Worm (Caenorhabditis elegans) whole organism, L2 larva: ENCODE data around the gene mtp-18.
A peak's percentile ranks its signal among the peaks of the same experiment; 100 is the strongest.

Experiments used
- C34F6.9 ChIP-seq: fragments of 150-350 bp; optimal IDR thresholded peaks from 2 replicates; lab custom pipeline; 2014; ENCODE audit warnings: missing biosample characterization, missing genetic modification characterization
- F13H6.1 ChIP-seq: sonication (generic microtip); optimal IDR thresholded peaks from 2 replicates; lab custom pipeline; 2016; ENCODE audit warnings: missing genetic modification characterization, missing compliant biosample characterization
- Y55F3AM.14 ChIP-seq: fragments of 200-800 bp; sonication (Bioruptor generic); optimal IDR thresholded peaks from 2 replicates; lab custom pipeline; 2018; ENCODE audit warnings: mild to moderate bottlenecking, missing genetic modification characterization, missing compliant biosample characterization
- alr-1 ChIP-seq: fragments of 150-350 bp; optimal IDR thresholded peaks from 2 replicates; lab custom pipeline; 2014; ENCODE audit warnings: missing biosample characterization, missing genetic modification characterization
- aly-2 ChIP-seq: fragments of 150-350 bp; optimal IDR thresholded peaks from 2 replicates; lab custom pipeline; 2014; ENCODE audit warnings: missing biosample characterization, missing genetic modification characterization
- ama-1 ChIP-seq: fragments of 150-350 bp; optimal IDR thresholded peaks from 2 replicates; lab custom pipeline; 2018; ENCODE audit warnings: inconsistent platforms
- blmp-1 ChIP-seq: sonication (generic microtip); optimal IDR thresholded peaks from 2 replicates; lab custom pipeline; 2017; ENCODE audit warnings: missing genetic modification characterization, mild to moderate bottlenecking, missing compliant biosample characterization, antibody characterized with exemption, moderate library complexity; ENCODE audit not compliant: insufficient read depth
- ceh-16 ChIP-seq: fragments of 150-350 bp; optimal IDR thresholded peaks from 2 replicates; lab custom pipeline; 2014; ENCODE audit warnings: missing biosample characterization, missing genetic modification characterization
- ceh-82 ChIP-seq: fragments of 150-350 bp; optimal IDR thresholded peaks from 2 replicates; lab custom pipeline; 2014; ENCODE audit warnings: missing biosample characterization, missing genetic modification characterization
- crh-2 ChIP-seq: sonication (generic microtip); optimal IDR thresholded peaks from 2 replicates; lab custom pipeline; 2017; ENCODE audit warnings: missing biosample characterization, missing genetic modification characterization
- dmd-4 ChIP-seq: sonication (generic microtip); optimal IDR thresholded peaks from 2 replicates; lab custom pipeline; 2017; ENCODE audit warnings: missing biosample characterization, missing genetic modification characterization
- egl-27 ChIP-seq: sonication (generic microtip); optimal IDR thresholded peaks from 3 replicates; lab custom pipeline; 2017; ENCODE audit warnings: missing biosample characterization, missing genetic modification reagents, missing genetic modification characterization
- elt-1 ChIP-seq: fragments of 150-350 bp; optimal IDR thresholded peaks from 2 replicates; lab custom pipeline; 2014; ENCODE audit warnings: missing biosample characterization, missing genetic modification characterization
- elt-3 ChIP-seq: sonication (generic microtip); optimal IDR thresholded peaks from 2 replicates; lab custom pipeline; 2017; ENCODE audit warnings: missing biosample characterization, missing genetic modification characterization
- fos-1 ChIP-seq: fragments of 150-350 bp; optimal IDR thresholded peaks from 2 replicates; lab custom pipeline; 2014; ENCODE audit warnings: missing biosample characterization, missing genetic modification characterization
- gmeb-1 ChIP-seq: fragments of 150-350 bp; optimal IDR thresholded peaks from 2 replicates; lab custom pipeline; 2014; ENCODE audit warnings: missing biosample characterization, missing genetic modification characterization
- lin-11 ChIP-seq: fragments of 150-350 bp; sonication (generic microtip); optimal IDR thresholded peaks from 2 replicates; lab custom pipeline; 2014; ENCODE audit warnings: missing biosample characterization, missing genetic modification characterization, inconsistent platforms, mixed read lengths
- lin-13 ChIP-seq: fragments of 150-350 bp; optimal IDR thresholded peaks from 2 replicates; lab custom pipeline; 2014; ENCODE audit warnings: missing biosample characterization, missing genetic modification reagents, missing genetic modification characterization
- lin-39 ChIP-seq: fragments of 150-350 bp; optimal IDR thresholded peaks from 2 replicates; lab custom pipeline; 2014; ENCODE audit warnings: missing biosample characterization, missing genetic modification reagents, missing genetic modification characterization
- lsy-2 ChIP-seq, 2 experiments: fragments of 150-350 bp in 1 of 2; sonication (generic microtip) in 1 of 2; optimal IDR thresholded peaks; 2 replicates each; lab custom pipeline; 2014 to 2017; ENCODE audit warnings: missing biosample characterization in 2 of 2, missing genetic modification characterization in 2 of 2
- mab-5 ChIP-seq: fragments of 150-350 bp; optimal IDR thresholded peaks from 2 replicates; lab custom pipeline; 2014; ENCODE audit warnings: missing biosample characterization, missing genetic modification characterization
- mbf-1 ChIP-seq: sonication (generic microtip); optimal IDR thresholded peaks from 2 replicates; lab custom pipeline; 2017; ENCODE audit warnings: missing biosample characterization, missing genetic modification characterization
- mdl-1 ChIP-seq, 2 experiments: fragments of 150-350 bp in 1 of 2; sonication (generic microtip) in 1 of 2; optimal IDR thresholded peaks; 2 replicates each; lab custom pipeline; 2017; ENCODE audit warnings: missing biosample characterization in 2 of 2, missing genetic modification characterization in 2 of 2
- nhr-10 ChIP-seq: sonication (generic microtip); optimal IDR thresholded peaks from 2 replicates; lab custom pipeline; 2017; ENCODE audit warnings: missing biosample characterization, missing genetic modification characterization
- nhr-11 ChIP-seq: fragments of 150-350 bp; optimal IDR thresholded peaks from 2 replicates; lab custom pipeline; 2014; ENCODE audit warnings: missing biosample characterization, missing genetic modification characterization
- nhr-12 ChIP-seq: fragments of 150-350 bp; optimal IDR thresholded peaks from 2 replicates; lab custom pipeline; 2014; ENCODE audit warnings: missing biosample characterization, missing genetic modification characterization
- nhr-129 ChIP-seq: fragments of 150-350 bp; optimal IDR thresholded peaks from 2 replicates; lab custom pipeline; 2014; ENCODE audit warnings: missing biosample characterization, missing genetic modification characterization
- nhr-21 ChIP-seq: fragments of 150-350 bp; optimal IDR thresholded peaks from 2 replicates; lab custom pipeline; 2014; ENCODE audit warnings: missing biosample characterization, missing genetic modification characterization
- nhr-23 ChIP-seq: fragments of 150-350 bp; optimal IDR thresholded peaks from 2 replicates; lab custom pipeline; 2014; ENCODE audit warnings: missing biosample characterization, missing genetic modification reagents, missing genetic modification characterization
- nhr-237 ChIP-seq: fragments of 150-350 bp; optimal IDR thresholded peaks from 2 replicates; lab custom pipeline; 2014; ENCODE audit warnings: missing biosample characterization, missing genetic modification characterization
- nhr-25 ChIP-seq: fragments of 150-350 bp; sonication (generic microtip); optimal IDR thresholded peaks from 3 replicates; lab custom pipeline; 2014; ENCODE audit warnings: missing biosample characterization, missing genetic modification characterization
- nhr-6 ChIP-seq: fragments of 150-350 bp; optimal IDR thresholded peaks from 2 replicates; lab custom pipeline; 2014; ENCODE audit warnings: missing biosample characterization, missing genetic modification characterization
- nhr-77 ChIP-seq: fragments of 150-350 bp; optimal IDR thresholded peaks from 2 replicates; lab custom pipeline; 2014; ENCODE audit warnings: missing biosample characterization, missing genetic modification characterization
- peb-1 ChIP-seq: fragments of 150-350 bp; optimal IDR thresholded peaks from 2 replicates; lab custom pipeline; 2014; ENCODE audit warnings: missing biosample characterization, missing genetic modification characterization
- sem-4 ChIP-seq: fragments of 150-350 bp; optimal IDR thresholded peaks from 2 replicates; lab custom pipeline; 2014; ENCODE audit warnings: missing biosample characterization, missing genetic modification reagents, missing genetic modification characterization
- sma-3 ChIP-seq: sonication (generic microtip); optimal IDR thresholded peaks from 2 replicates; lab custom pipeline; 2016; ENCODE audit warnings: missing genetic modification reagents, missing genetic modification characterization, missing compliant biosample characterization
- sma-9 ChIP-seq, 2 experiments: fragments of 150-350 bp in 1 of 2; sonication (generic microtip) in 1 of 2; optimal IDR thresholded peaks; 2 replicates each; lab custom pipeline; 2014 to 2016; ENCODE audit warnings: missing genetic modification characterization in 2 of 2, mild to moderate bottlenecking in 1 of 2, missing biosample characterization in 1 of 2, missing compliant biosample characterization in 1 of 2, missing genetic modification reagents in 1 of 2, moderate library complexity in 1 of 2
- snpc-4 ChIP-seq: fragments of 150-350 bp; optimal IDR thresholded peaks from 2 replicates; lab custom pipeline; 2014; ENCODE audit warnings: missing biosample characterization, missing genetic modification characterization
- unc-39 ChIP-seq: fragments of 150-350 bp; optimal IDR thresholded peaks from 2 replicates; lab custom pipeline; 2014; ENCODE audit warnings: missing biosample characterization, missing genetic modification characterization
- unc-55 ChIP-seq: fragments of 150-350 bp; sonication (generic microtip); optimal IDR thresholded peaks from 3 replicates; lab custom pipeline; 2014; ENCODE audit warnings: missing biosample characterization, missing genetic modification reagents, missing genetic modification characterization
- unc-62 ChIP-seq: fragments of 150-350 bp; optimal IDR thresholded peaks from 2 replicates; lab custom pipeline; 2014; ENCODE audit warnings: missing biosample characterization, missing genetic modification reagents, missing genetic modification characterization
- ztf-1 ChIP-seq: fragments of 200-800 bp; sonication (Bioruptor generic); conservative IDR thresholded peaks from 2 replicates; pipeline ENCODE4 v1.3.6; 2022; ENCODE audit warnings: missing genetic modification characterization, missing compliant biosample characterization
- ztf-11 ChIP-seq: sonication (generic microtip); optimal IDR thresholded peaks from 2 replicates; lab custom pipeline; 2017; ENCODE audit warnings: missing biosample characterization, missing genetic modification characterization
- ztf-4 ChIP-seq: fragments of 150-350 bp; optimal IDR thresholded peaks from 2 replicates; lab custom pipeline; 2014; ENCODE audit warnings: missing biosample characterization, missing genetic modification characterization

Gene mtp-18

DNA sequence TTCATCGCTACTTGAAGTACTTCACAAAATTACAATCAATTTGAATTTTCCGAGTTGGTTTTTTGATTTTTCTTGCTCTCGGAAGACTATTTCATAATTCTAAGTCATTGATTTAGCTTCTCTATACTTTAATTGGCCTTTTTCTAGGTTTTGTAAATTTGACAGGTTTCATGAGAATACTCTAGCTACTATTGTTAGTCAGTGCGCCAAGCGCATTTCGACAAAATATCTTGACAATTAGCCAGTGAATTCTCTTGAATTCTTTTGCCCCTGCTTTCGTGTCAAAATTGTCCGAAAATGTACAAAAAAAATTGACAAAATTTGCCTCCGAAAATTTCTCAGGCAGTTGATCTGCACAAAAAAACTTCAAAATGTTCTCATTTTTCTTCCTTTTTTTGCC lies 47.0 kb upstream of the mtp-18 start:
- peak; percentile 17 for TF ChIP-seq nhr-129 (tag; lab: Kevin White, UChicago)
- TF ChIP-seq nhr-11 (tag; lab: Kevin White, UChicago): no peak
- peak; percentile 7 for TF ChIP-seq gmeb-1 (tag; lab: Kevin White, UChicago)
- TF ChIP-seq, all 48 proteins: peak for 2

DNA sequence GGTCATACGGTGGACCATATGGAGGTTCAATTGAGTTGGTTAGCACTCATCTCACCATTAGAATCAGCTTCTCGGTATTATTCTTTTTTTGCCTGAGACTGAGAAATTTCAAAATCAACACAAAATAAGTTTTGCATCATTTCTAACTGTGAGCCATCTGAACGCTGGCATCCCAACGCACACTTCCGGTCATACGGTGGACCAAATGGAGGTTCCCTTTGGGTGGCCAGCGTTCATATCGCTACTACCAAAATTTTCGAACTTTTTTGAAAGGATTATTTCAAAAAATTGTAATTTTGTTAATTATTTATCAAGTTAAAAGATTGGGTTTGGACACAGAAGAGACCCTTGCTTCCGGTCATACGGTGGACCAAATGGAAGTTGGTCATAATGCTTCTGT lies 46.5 kb upstream of the mtp-18 start:
- TF ChIP-seq Y55F3AM.14 (GFP tag; lab: Kevin White, UChicago): peak; percentile 31
- TF ChIP-seq nhr-25 (tag; lab: Kevin White, UChicago): peak; percentile 23
- no peak for TF ChIP-seq mab-5 (tag; lab: Kevin White, UChicago)
- no peak for TF ChIP-seq elt-1 (tag; lab: Kevin White, UChicago)
- TF ChIP-seq gmeb-1 (tag; lab: Kevin White, UChicago): peak; percentile 9

ce11 chrX:6251947-6252617 lies 45.9 kb upstream of the mtp-18 start:
- no peak for TF ChIP-seq unc-62 (GFP tag; lab: Kevin White, UChicago)
- no peak for TF ChIP-seq peb-1 (tag; lab: Kevin White, UChicago)
- TF ChIP-seq unc-55: no peak
- TF ChIP-seq mdl-1 (tag; optimal IDR thresholded peaks at IDR 0.05; lab: Kevin White, UChicago): peak in 1 of 2 experiments; percentile 44
- peak; percentile 49 for TF ChIP-seq lin-13 (GFP tag; lab: Kevin White, UChicago)
- TF ChIP-seq crh-2 (tag; lab: Kevin White, UChicago): no peak
- peak; percentile 5 for TF ChIP-seq nhr-6 (tag; lab: Kevin White, UChicago)
- peak; percentile 64 for TF ChIP-seq sma-9 (GFP tag; optimal IDR thresholded peaks at IDR 0.05; lab: Kevin White, UChicago)
- TF ChIP-seq sma-9 (tag; optimal IDR thresholded peaks at IDR 0.05; lab: Kevin White, UChicago): no peak
- peak; percentile 54 for TF ChIP-seq C34F6.9 (tag; lab: Kevin White, UChicago)
- TF ChIP-seq mab-5 (tag; lab: Kevin White, UChicago): no peak
- TF ChIP-seq aly-2 (tag; lab: Kevin White, UChicago): no peak
- peak; percentile 53 for TF ChIP-seq fos-1 (tag; lab: Kevin White, UChicago)
- no peak for TF ChIP-seq ztf-11 (tag; lab: Kevin White, UChicago)
- TF ChIP-seq egl-27 (tag; lab: Kevin White, UChicago): no peak
- no peak for TF ChIP-seq nhr-23 (tag; lab: Kevin White, UChicago)
- TF ChIP-seq nhr-11 (tag; lab: Kevin White, UChicago): no peak
- peak; percentile 58 for TF ChIP-seq F13H6.1 (tag; lab: Kevin White, UChicago)
- no peak for TF ChIP-seq nhr-12
- TF ChIP-seq ztf-1 (GFP tag; lab: Robert Waterston, UW): no peak
- no peak for TF ChIP-seq mbf-1
- no peak for TF ChIP-seq elt-3 (tag; lab: Kevin White, UChicago)
- TF ChIP-seq sem-4 (tag; lab: Kevin White, UChicago): no peak
- TF ChIP-seq elt-1 (tag; lab: Kevin White, UChicago): no peak
- TF ChIP-seq sma-3 (GFP tag; lab: Kevin White, UChicago): peak; percentile 34
- no peak for TF ChIP-seq dmd-4 (tag; lab: Kevin White, UChicago)
- TF ChIP-seq lin-39 (tag; lab: Kevin White, UChicago): no peak
- TF ChIP-seq ama-1 (lab: Kevin White, UChicago): peak; percentile 98
- TF ChIP-seq ceh-82 (tag; lab: Kevin White, UChicago): no peak
- no peak for TF ChIP-seq ztf-4 (tag; lab: Kevin White, UChicago)
- TF ChIP-seq lin-11 (tag; lab: Kevin White, UChicago): peak; percentile 30
- TF ChIP-seq nhr-237: no peak
- no peak for TF ChIP-seq alr-1 (tag; lab: Kevin White, UChicago)
- TF ChIP-seq snpc-4 (tag; lab: Kevin White, UChicago): no peak
- TF ChIP-seq nhr-129 (tag; lab: Kevin White, UChicago): peak; percentile 37
- TF ChIP-seq unc-39: no peak
- no peak for TF ChIP-seq nhr-10 (tag; lab: Kevin White, UChicago)
- no peak for TF ChIP-seq nhr-77 (tag; lab: Kevin White, UChicago)
- TF ChIP-seq gmeb-1 (tag; lab: Kevin White, UChicago): peak; percentile 21
- TF ChIP-seq ceh-16 (tag; lab: Kevin White, UChicago): no peak
- no peak for TF ChIP-seq blmp-1 (tag; lab: Kevin White, UChicago)
- peak; percentile 20 for TF ChIP-seq nhr-21
- TF ChIP-seq lsy-2 (tag; optimal IDR thresholded peaks at IDR 0.05; lab: Kevin White, UChicago): peak in 1 of 2 experiments; percentile 7
